Worm (Caenorhabditis elegans): ENCODE measurements around the gene atf-7.

ce11 chrIII:4449357-4449756 lies 49.5 kb downstream of the atf-7 start:
- TF ChIP-seq nhr-77 (tag; optimal IDR thresholded peaks at IDR 0.05) (no peak), ceh-82 (tag; optimal IDR thresholded peaks at IDR 0.05) (no peak), nhr-85 (tag) (peak; percentile 60), ces-1 (GFP tag; optimal IDR thresholded peaks at IDR 0.05) (no peak), nhr-76 (tag; optimal IDR thresholded peaks at IDR 0.05) (no peak), sptf-1 (tag; optimal IDR thresholded peaks at IDR 0.05) (no peak), blmp-1 (tag; optimal IDR thresholded peaks at IDR 0.05) (no peak), hlh-4 (tag; optimal IDR thresholded peaks at IDR 0.05) (no peak), fos-1 (tag; optimal IDR thresholded peaks at IDR 0.05) (no peak), snpc-4 (tag; optimal IDR thresholded peaks at IDR 0.05) (no peak), nhr-28 (tag; optimal IDR thresholded peaks at IDR 0.05) (no peak), unc-62 (GFP tag; optimal IDR thresholded peaks at IDR 0.05) (no peak), elt-3 (tag; optimal IDR thresholded peaks at IDR 0.05) (no peak), mep-1 (tag; optimal IDR thresholded peaks at IDR 0.05) (no peak)

Data from whole organism, L1 larva.